Worm (Caenorhabditis elegans) whole organism, young adult: Measurements from ENCODE around the gene F17E5.2.

Source experiments
- B0261.1 ChIP-seq: sonication (generic microtip); optimal IDR thresholded peaks from 2 replicates; lab custom pipeline; 2016; ENCODE audit warnings: mild to moderate bottlenecking, missing genetic modification characterization, moderate library complexity, missing compliant biosample characterization
- C17E4.6 ChIP-seq: fragments of 200-800 bp; sonication (Bioruptor generic); IDR thresholded peaks from 2 replicates; pipeline ENCODE4 v1.3.6; 2022; ENCODE audit warnings: missing genetic modification reagents, missing genetic modification characterization, missing compliant biosample characterization
- F22D6.2 ChIP-seq: sonication (generic microtip); optimal IDR thresholded peaks from 2 replicates; lab custom pipeline; 2016; ENCODE audit warnings: mild to moderate bottlenecking, missing genetic modification characterization, missing compliant biosample characterization
- F23B12.7 ChIP-seq: sonication (generic microtip); optimal IDR thresholded peaks from 2 replicates; lab custom pipeline; 2017; ENCODE audit warnings: missing genetic modification characterization, mild to moderate bottlenecking, missing compliant biosample characterization, antibody characterized with exemption, moderate library complexity; ENCODE audit not compliant: insufficient read depth
- F57C9.4 ChIP-seq: sonication (generic microtip); optimal IDR thresholded peaks from 2 replicates; lab custom pipeline; 2017; ENCODE audit warnings: mild to moderate bottlenecking, missing genetic modification characterization, missing compliant biosample characterization
- K11D2.4 ChIP-seq: fragments of 200-800 bp; sonication (Bioruptor generic); IDR thresholded peaks from 2 replicates; pipeline ENCODE4 v1.3.6; 2022; ENCODE audit warnings: missing genetic modification reagents, missing genetic modification characterization, missing compliant biosample characterization
- T26A5.8 ChIP-seq: sonication (generic microtip); optimal IDR thresholded peaks from 2 replicates; lab custom pipeline; 2016; ENCODE audit warnings: missing genetic modification characterization, missing compliant biosample characterization
- Y53G8AR.9 ChIP-seq: fragments of 200-800 bp; sonication (Bioruptor generic); conservative IDR thresholded peaks from 2 replicates; pipeline ENCODE4 v1.3.6; 2022; ENCODE audit warnings: missing genetic modification reagents, missing genetic modification characterization, missing compliant biosample characterization
- Y56A3A.18 ChIP-seq: fragments of 200-800 bp; sonication (Bioruptor generic); IDR thresholded peaks from 2 replicates; pipeline ENCODE4 v1.3.6; 2022; ENCODE audit warnings: missing genetic modification reagents, missing genetic modification characterization, missing compliant biosample characterization
- Y79H2A.3 ChIP-seq: fragments of 200-800 bp; sonication (Bioruptor generic); conservative IDR thresholded peaks from 2 replicates; pipeline ENCODE4 v1.3.6; 2022; ENCODE audit warnings: missing genetic modification reagents, missing genetic modification characterization, missing compliant biosample characterization
- aptf-2 ChIP-seq: fragments of 200-800 bp; sonication (Bioruptor generic); conservative IDR thresholded peaks from 2 replicates; pipeline ENCODE4 v1.3.6; 2022; ENCODE audit warnings: missing genetic modification reagents, missing genetic modification characterization, missing compliant biosample characterization
- athp-1 ChIP-seq: sonication (generic microtip); optimal IDR thresholded peaks from 2 replicates; lab custom pipeline; 2017; ENCODE audit warnings: mild to moderate bottlenecking, missing genetic modification characterization, missing compliant biosample characterization
- cebp-1 ChIP-seq, 2 experiments: fragments of 200-800 bp in 1 of 2; sonication (Bioruptor generic) in 1 of 2; sonication (generic microtip) in 1 of 2; IDR thresholded peaks in 1 of 2; optimal IDR thresholded peaks in 1 of 2; 2 replicates each; pipeline versions ENCODE4 v1.3.6 to Lab custom; 2017 to 2022; ENCODE audit warnings: missing compliant biosample characterization in 2 of 2, missing genetic modification characterization in 2 of 2, mild to moderate bottlenecking in 1 of 2, missing genetic modification reagents in 1 of 2, moderate library complexity in 1 of 2
- cebp-2 ChIP-seq: fragments of 200-800 bp; sonication (Bioruptor generic); IDR thresholded peaks from 2 replicates; pipeline ENCODE4 v1.3.6; 2022; ENCODE audit warnings: missing genetic modification characterization, missing compliant biosample characterization
- ceh-100 ChIP-seq: fragments of 200-800 bp; sonication (Bioruptor generic); IDR thresholded peaks from 2 replicates; pipeline ENCODE4 v1.3.6; 2022; ENCODE audit warnings: missing genetic modification reagents, missing genetic modification characterization, missing compliant biosample characterization
- ceh-27 ChIP-seq: fragments of 200-800 bp; sonication (Bioruptor generic); optimal IDR thresholded peaks from 2 replicates; lab custom pipeline; 2018; ENCODE audit warnings: mild to moderate bottlenecking, missing genetic modification characterization, moderate library complexity, missing compliant biosample characterization
- die-1 ChIP-seq: sonication (generic microtip); optimal IDR thresholded peaks from 2 replicates; lab custom pipeline; 2016; ENCODE audit warnings: missing genotype, mild to moderate bottlenecking, missing genetic modification characterization, missing compliant biosample characterization
- dpl-1 ChIP-seq: fragments of 150-350 bp; optimal IDR thresholded peaks from 2 replicates; lab custom pipeline; 2014; ENCODE audit warnings: missing biosample characterization, missing genetic modification reagents, missing genetic modification characterization
- efl-1 ChIP-seq: fragments of 150-350 bp; optimal IDR thresholded peaks from 2 replicates; lab custom pipeline; 2014; ENCODE audit warnings: missing biosample characterization, missing genetic modification reagents, missing genetic modification characterization
- egl-44 ChIP-seq: fragments of 200-800 bp; sonication (Bioruptor generic); IDR thresholded peaks from 2 replicates; pipeline ENCODE4 v1.3.6; 2022; ENCODE audit warnings: missing genetic modification reagents, missing genetic modification characterization, missing compliant biosample characterization
- gei-17 ChIP-seq: fragments of 200-800 bp; sonication (Bioruptor generic); optimal IDR thresholded peaks from 2 replicates; lab custom pipeline; 2018; ENCODE audit warnings: mild to moderate bottlenecking, missing genetic modification characterization, missing compliant biosample characterization
- hmg-20 ChIP-seq: fragments of 200-800 bp; sonication (Bioruptor generic); IDR thresholded peaks from 2 replicates; pipeline ENCODE4 v1.3.6; 2022; ENCODE audit warnings: missing genetic modification reagents, missing genetic modification characterization, missing compliant biosample characterization
- hsf-1 ChIP-seq: fragments of 200-800 bp; sonication (Bioruptor generic); IDR thresholded peaks from 2 replicates; pipeline ENCODE4 v1.3.6; 2022; ENCODE audit warnings: missing genetic modification reagents, missing genetic modification characterization, missing compliant biosample characterization
- lag-1 ChIP-seq: fragments of 200-800 bp; sonication (Bioruptor generic); IDR thresholded peaks from 2 replicates; pipeline ENCODE4 v1.3.6; 2022; ENCODE audit warnings: missing genetic modification reagents, missing genetic modification characterization, missing compliant biosample characterization
- let-526 ChIP-seq: fragments of 200-800 bp; sonication (Bioruptor generic); IDR thresholded peaks from 2 replicates; pipeline ENCODE4 v1.3.6; 2022; ENCODE audit warnings: missing genetic modification reagents, missing genetic modification characterization, missing compliant biosample characterization
- lin-35 ChIP-seq, 3 experiments: fragments of 150-350 bp in 2 of 3; sonication (generic microtip) in 1 of 3; optimal IDR thresholded peaks; 2 replicates each; lab custom pipeline; 2014 to 2018; ENCODE audit warnings: missing biosample characterization in 3 of 3, missing genetic modification characterization in 3 of 3, missing genetic modification reagents in 3 of 3
- lin-40 ChIP-seq: sonication (generic microtip); optimal IDR thresholded peaks from 2 replicates; lab custom pipeline; 2016; ENCODE audit warnings: missing genetic modification characterization, mild to moderate bottlenecking, missing compliant biosample characterization, missing genotype, missing genetic modification reagents
- madf-10 ChIP-seq: sonication (generic microtip); optimal IDR thresholded peaks from 2 replicates; lab custom pipeline; 2016; ENCODE audit warnings: mild to moderate bottlenecking, missing genetic modification characterization, missing compliant biosample characterization
- madf-6 ChIP-seq: fragments of 200-800 bp; sonication (Bioruptor generic); IDR thresholded peaks from 2 replicates; pipeline ENCODE4 v1.3.6; 2022; ENCODE audit warnings: missing genetic modification reagents, missing genetic modification characterization, missing compliant biosample characterization
- nhr-120 ChIP-seq: fragments of 200-800 bp; sonication (Bioruptor generic); IDR thresholded peaks from 2 replicates; pipeline ENCODE4 v1.3.6; 2022; ENCODE audit warnings: missing genetic modification characterization, missing compliant biosample characterization
- nhr-179 ChIP-seq: sonication (generic microtip); optimal IDR thresholded peaks from 2 replicates; lab custom pipeline; 2016; ENCODE audit warnings: mild to moderate bottlenecking, missing genetic modification characterization, missing compliant biosample characterization
- pbrm-1 ChIP-seq: fragments of 200-800 bp; sonication (Bioruptor generic); IDR thresholded peaks from 2 replicates; pipeline ENCODE4 v1.3.6; 2022; ENCODE audit warnings: missing genetic modification reagents, missing genetic modification characterization, missing compliant biosample characterization
- pha-4 ChIP-seq: fragments of 150-350 bp; sonication (generic microtip); optimal IDR thresholded peaks from 2 replicates; lab custom pipeline; 2014; ENCODE audit warnings: missing biosample characterization, missing genetic modification reagents, missing genetic modification characterization
- rcor-1 ChIP-seq: fragments of 200-800 bp; sonication (Bioruptor generic); IDR thresholded peaks from 2 replicates; pipeline ENCODE4 v1.3.6; 2022; ENCODE audit warnings: missing genetic modification reagents, missing genetic modification characterization, missing compliant biosample characterization
- rec-8 ChIP-seq, 2 experiments: sonication (generic microtip); optimal IDR thresholded peaks; 2 replicates each; lab custom pipeline; 2016; ENCODE audit warnings: mild to moderate bottlenecking in 2 of 2, missing genetic modification characterization in 2 of 2, missing genetic modification reagents in 2 of 2, missing genotype in 2 of 2, missing biosample characterization in 1 of 2, missing compliant biosample characterization in 1 of 2, moderate library complexity in 1 of 2
- repo-1 ChIP-seq: sonication (generic microtip); optimal IDR thresholded peaks from 2 replicates; lab custom pipeline; 2017; ENCODE audit warnings: mild to moderate bottlenecking, missing genetic modification characterization, missing compliant biosample characterization
- rpc-1 ChIP-seq, 2 experiments: fragments of 150-350 bp in 1 of 2; sonication (generic microtip) in 1 of 2; optimal IDR thresholded peaks; 2 replicates each; lab custom pipeline; 2014 to 2018; ENCODE audit warnings: missing biosample characterization in 1 of 2, missing genetic modification characterization in 1 of 2, missing genetic modification reagents in 1 of 2, missing genotype in 1 of 2
- snpc-1.1 ChIP-seq: sonication (generic microtip); optimal IDR thresholded peaks from 2 replicates; lab custom pipeline; 2017; ENCODE audit warnings: missing genetic modification characterization, mild to moderate bottlenecking, missing compliant biosample characterization, antibody characterized with exemption, moderate library complexity, missing genotype, missing genetic modification reagents; ENCODE audit not compliant: insufficient read depth
- somi-1 ChIP-seq: fragments of 200-800 bp; sonication (Bioruptor generic); optimal IDR thresholded peaks from 2 replicates; lab custom pipeline; 2018; ENCODE audit warnings: mild to moderate bottlenecking, missing genetic modification characterization, missing compliant biosample characterization
- sptf-2 ChIP-seq: fragments of 200-800 bp; sonication (Bioruptor generic); optimal IDR thresholded peaks from 2 replicates; lab custom pipeline; 2018; ENCODE audit warnings: mild to moderate bottlenecking, missing genetic modification characterization, missing compliant biosample characterization
- unc-130 ChIP-seq: sonication (generic microtip); optimal IDR thresholded peaks from 2 replicates; lab custom pipeline; 2016; ENCODE audit warnings: missing genetic modification reagents, missing genetic modification characterization, missing compliant biosample characterization
- unc-62 ChIP-seq: fragments of 150-350 bp; optimal IDR thresholded peaks from 2 replicates; lab custom pipeline; 2014; ENCODE audit warnings: missing biosample characterization, missing genetic modification reagents, missing genetic modification characterization
- zfh-2 ChIP-seq: fragments of 200-800 bp; sonication (Bioruptor generic); conservative IDR thresholded peaks from 2 replicates; pipeline ENCODE4 v1.3.6; 2022; ENCODE audit warnings: missing genetic modification reagents, missing genetic modification characterization, missing compliant biosample characterization
- ztf-18 ChIP-seq: sonication (generic microtip); optimal IDR thresholded peaks from 2 replicates; lab custom pipeline; 2016; ENCODE audit warnings: missing genotype, mild to moderate bottlenecking, missing genetic modification characterization, missing compliant biosample characterization
- ztf-26 ChIP-seq: sonication (generic microtip); optimal IDR thresholded peaks from 2 replicates; lab custom pipeline; 2017; ENCODE audit warnings: missing genetic modification characterization, missing compliant biosample characterization
- ztf-28 ChIP-seq: fragments of 200-800 bp; sonication (Bioruptor generic); IDR thresholded peaks from 2 replicates; pipeline ENCODE4 v1.3.6; 2022; ENCODE audit warnings: missing genetic modification reagents, missing genetic modification characterization, missing compliant biosample characterization

F17E5.2 gene

ce11 chrX:12347822-12348221, 46.2 kb upstream of the F17E5.2 start (continued):
- TF ChIP-seq gei-17 (GFP tag; lab: Kevin White, UChicago) (no peak), unc-62 (GFP tag; lab: Kevin White, UChicago) (no peak), madf-10 (peak; percentile 41), madf-6 (GFP tag; lab: Robert Waterston, UW) (0 out of 2 replicates have a peak, but pooled peaks have one; percentile 49), unc-130 (GFP tag; lab: Kevin White, UChicago) (no peak), repo-1 (tag; lab: Kevin White, UChicago) (peak; percentile 16), egl-44 (GFP tag; lab: Robert Waterston, UW) (0 out of 2 replicates have a peak, but pooled peaks have one; percentile 36), lin-35 (GFP tag; optimal IDR thresholded peaks at IDR 0.05; lab: Kevin White, UChicago) (no peak), cebp-2 (GFP tag; lab: Robert Waterston, UW) (0 out of 2 replicates have a peak, but pooled peaks have one; percentile 61), rpc-1 (optimal IDR thresholded peaks at IDR 0.05; lab: Kevin White, UChicago) (peak; percentile 86), rpc-1 (tag; optimal IDR thresholded peaks at IDR 0.05; lab: Kevin White, UChicago) (peak; percentile 90), somi-1 (GFP tag; lab: Kevin White, UChicago) (no peak), efl-1 (GFP tag; lab: Kevin White, UChicago) (peak; percentile 7), pbrm-1 (GFP tag; lab: Robert Waterston, UW) (peak; percentile 88), hmg-20 (no peak), nhr-179 (peak; percentile 64), ceh-100 (no peak), dpl-1 (GFP tag; lab: Kevin White, UChicago) (no peak), Y79H2A.3 (no peak), C17E4.6 (no peak), ztf-28 (GFP tag; lab: Robert Waterston, UW) (no peak), lag-1 (GFP tag; lab: Robert Waterston, UW) (no peak), F23B12.7 (tag; lab: Kevin White, UChicago) (no peak), F57C9.4 (tag; lab: Kevin White, UChicago) (no peak), ztf-26 (peak; percentile 52), snpc-1.1 (no peak), ceh-27 (peak; percentile 1), die-1 (peak; percentile 87), lin-40 (tag; lab: Kevin White, UChicago) (peak; percentile 60), let-526 (peak; percentile 51; the same call in 1 of the 2 replicates), rcor-1 (GFP tag; lab: Robert Waterston, UW) (peak; percentile 72), F22D6.2 (tag; lab: Kevin White, UChicago) (no peak), zfh-2 (no peak), nhr-120 (GFP tag; lab: Robert Waterston, UW) (no peak), ztf-18 (tag; lab: Kevin White, UChicago) (peak; percentile 58), cebp-1 (GFP tag; IDR thresholded peaks at IDR 0.05; lab: Robert Waterston, UW) (no peak), cebp-1 (tag; optimal IDR thresholded peaks at IDR 0.05; lab: Kevin White, UChicago) (no peak), rec-8 (tag; optimal IDR thresholded peaks at IDR 0.05; lab: Kevin White, UChicago) (peak; percentile 35 to 69), B0261.1 (tag; lab: Kevin White, UChicago) (peak; percentile 93), Y53G8AR.9 (GFP tag; lab: Robert Waterston, UW) (no peak), sptf-2 (GFP tag; lab: Kevin White, UChicago) (no peak), aptf-2 (GFP tag; lab: Robert Waterston, UW) (no peak), T26A5.8 (tag; lab: Kevin White, UChicago) (no peak), Y56A3A.18 (GFP tag; lab: Robert Waterston, UW) (peak; percentile 76), athp-1 (tag; lab: Kevin White, UChicago) (peak; percentile 54), K11D2.4 (no peak), hsf-1 (peak; percentile 39; the same call in 1 of the 2 replicates), pha-4 (tag; lab: Kevin White, UChicago) (no peak)
